Worm (Caenorhabditis elegans): ENCODE results near the gene str-14.

str-14 gene

DNA sequence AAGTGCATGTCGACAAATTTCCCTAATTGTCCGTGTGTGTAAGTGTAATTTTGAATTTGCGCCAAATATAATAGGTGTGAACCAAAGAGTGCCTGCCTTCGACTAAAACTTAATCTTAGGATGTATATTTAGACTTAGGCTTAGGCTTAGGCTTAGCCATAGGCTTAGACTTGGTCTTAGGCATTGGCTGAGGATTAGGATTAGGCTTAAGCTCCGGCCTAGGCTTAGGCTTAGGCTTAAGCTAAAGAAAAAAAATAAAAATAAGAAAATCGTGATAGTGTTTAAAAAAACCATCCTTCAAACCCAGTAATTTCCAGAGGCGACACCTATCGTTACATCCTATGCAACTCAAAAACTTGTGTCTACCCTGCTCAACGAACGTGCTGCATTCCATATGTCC, 8.8 kb downstream of the str-14 start:
- no peak for TF ChIP-seq ztf-23 (GFP tag; IDR thresholded peaks at IDR 0.05)
- no peak for TF ChIP-seq ref-1 (GFP tag; conservative IDR thresholded peaks at IDR 0.05)
- no peak for TF ChIP-seq tab-1 (GFP tag; IDR thresholded peaks at IDR 0.05)
- no peak for TF ChIP-seq med-1 (GFP tag; optimal IDR thresholded peaks at IDR 0.05; ENCODE audit: insufficient read depth)
- no peak for TF ChIP-seq T22C8.4 (GFP tag; IDR thresholded peaks at IDR 0.05)

DNA sequence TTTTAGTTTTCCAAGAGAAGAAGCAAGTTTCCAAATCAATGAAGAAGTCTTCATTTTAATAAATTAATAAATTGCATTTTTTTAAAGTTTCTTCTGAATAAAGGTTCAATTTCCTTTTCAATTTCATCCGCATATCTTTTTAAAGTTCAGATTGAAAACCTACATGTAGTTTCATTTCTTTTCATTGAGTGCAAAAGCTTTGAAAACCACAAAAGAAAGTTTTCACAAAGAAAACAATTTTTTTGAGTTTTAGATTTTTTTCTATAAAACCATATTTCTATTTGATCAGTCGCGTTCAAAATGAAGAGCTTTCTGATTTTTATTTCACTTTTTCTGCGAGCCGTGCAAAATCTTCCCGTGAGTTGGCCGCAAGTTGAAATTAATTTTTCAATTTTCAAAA, 9.3 kb downstream of the str-14 start, which contains the start of gene T08G3.6:
Gene T08G3.6 (plus strand): TSS at position 301 of the 400 bp plus-strand sequence.
- no peak for TF ChIP-seq cog-1 (tag; optimal IDR thresholded peaks at IDR 0.05)
- TF ChIP-seq klf-2 (GFP tag; conservative IDR thresholded peaks at IDR 0.05), result no peak
- TF ChIP-seq ref-1 (GFP tag; conservative IDR thresholded peaks at IDR 0.05), result no peak
- TF ChIP-seq tab-1 (GFP tag; IDR thresholded peaks at IDR 0.05), result no peak
- no peak for TF ChIP-seq ztf-23 (GFP tag; IDR thresholded peaks at IDR 0.05)
- no peak for TF ChIP-seq T22C8.4 (GFP tag; IDR thresholded peaks at IDR 0.05)
- TF ChIP-seq med-1 (GFP tag; optimal IDR thresholded peaks at IDR 0.05; ENCODE audit: insufficient read depth), result no peak
- no peak for TF ChIP-seq flt-1 (GFP tag; IDR thresholded peaks at IDR 0.05)
- no peak for TF ChIP-seq ztf-29 (GFP tag; IDR thresholded peaks at IDR 0.05)

DNA sequence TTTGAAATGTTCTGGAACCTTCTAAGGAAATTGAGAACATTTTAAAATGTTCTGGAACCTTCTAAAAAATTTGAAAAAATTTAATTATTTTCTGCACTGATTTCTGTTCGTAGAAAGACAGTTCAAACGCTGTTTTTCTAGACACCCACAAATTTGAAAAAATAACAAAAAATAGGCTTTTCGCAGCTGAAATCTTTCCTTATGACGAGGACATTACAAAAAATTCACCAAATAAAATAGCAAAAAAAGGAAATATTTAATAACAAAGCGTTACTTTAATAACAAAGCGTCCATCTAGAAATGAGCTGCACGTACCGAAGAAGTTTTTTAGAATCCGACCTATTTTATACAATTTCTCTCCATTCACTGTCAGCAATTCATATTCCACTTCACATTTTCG, 11.3 kb downstream of the str-14 start, which contains the start of gene srh-141:
Gene srh-141 (plus strand): TSS at position 301 of the 400 bp plus-strand sequence.
- no peak for TF ChIP-seq ztf-29 (GFP tag; IDR thresholded peaks at IDR 0.05)
- no peak for TF ChIP-seq flt-1 (GFP tag; IDR thresholded peaks at IDR 0.05)
- no peak for TF ChIP-seq med-1 (GFP tag; optimal IDR thresholded peaks at IDR 0.05; ENCODE audit: insufficient read depth)
- no peak for TF ChIP-seq cog-1 (tag; optimal IDR thresholded peaks at IDR 0.05)
- TF ChIP-seq klf-2 (GFP tag; conservative IDR thresholded peaks at IDR 0.05), result no peak
- no peak for TF ChIP-seq ref-1 (GFP tag; conservative IDR thresholded peaks at IDR 0.05)
- no peak for TF ChIP-seq T22C8.4 (GFP tag; IDR thresholded peaks at IDR 0.05)
- no peak for TF ChIP-seq ztf-23 (GFP tag; IDR thresholded peaks at IDR 0.05)
- no peak for TF ChIP-seq tab-1 (GFP tag; IDR thresholded peaks at IDR 0.05)

ce11 chrV:16437546-16437945, 17.4 kb downstream of the str-14 start, which contains the start of gene F26D2.15:
Gene F26D2.15, plus strand, starts transcription at chrV:16437846.
- no peak for TF ChIP-seq med-1 (GFP tag; optimal IDR thresholded peaks at IDR 0.05; ENCODE audit: insufficient read depth)

ce11 chrV:16435510-16435909, 19.5 kb downstream of the str-14 start, which contains the start of the genes F26D2.13 and F26D2.14:
Gene F26D2.13, minus strand, starts transcription at chrV:16435610.
Gene F26D2.14, plus strand, starts transcription at chrV:16435855.
- no peak for TF ChIP-seq T22C8.4 (GFP tag; IDR thresholded peaks at IDR 0.05)
- no peak for TF ChIP-seq med-1 (GFP tag; optimal IDR thresholded peaks at IDR 0.05; ENCODE audit: insufficient read depth)
- TF ChIP-seq ref-1 (GFP tag; conservative IDR thresholded peaks at IDR 0.05), result no peak

DNA sequence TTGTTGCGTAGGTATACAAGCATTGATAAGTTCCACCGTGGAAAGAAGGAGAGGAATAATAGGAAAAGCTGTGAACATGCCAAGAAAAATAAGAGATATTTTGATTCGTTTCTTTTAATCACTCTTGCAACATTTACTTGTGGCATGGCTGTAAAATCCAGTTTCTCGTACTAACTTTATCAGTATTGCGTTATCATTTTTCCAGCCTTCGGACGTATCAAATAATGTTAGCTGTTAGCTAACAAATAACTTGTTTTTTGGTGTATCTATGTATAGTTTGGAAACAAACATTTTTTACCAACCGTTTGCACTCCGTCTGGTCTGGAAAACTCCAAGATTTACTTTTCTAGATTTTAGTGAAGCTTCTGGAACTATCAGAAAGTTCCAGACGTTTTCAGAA, 21.5 kb downstream of the str-14 start, which contains the start of gene clec-234:
Gene clec-234 (minus strand): TSS at position 101 of the 400 bp plus-strand sequence.
- TF ChIP-seq cog-1 (tag; optimal IDR thresholded peaks at IDR 0.05) (no peak), tab-1 (GFP tag; IDR thresholded peaks at IDR 0.05) (no peak), klf-2 (GFP tag; conservative IDR thresholded peaks at IDR 0.05) (no peak)

DNA sequence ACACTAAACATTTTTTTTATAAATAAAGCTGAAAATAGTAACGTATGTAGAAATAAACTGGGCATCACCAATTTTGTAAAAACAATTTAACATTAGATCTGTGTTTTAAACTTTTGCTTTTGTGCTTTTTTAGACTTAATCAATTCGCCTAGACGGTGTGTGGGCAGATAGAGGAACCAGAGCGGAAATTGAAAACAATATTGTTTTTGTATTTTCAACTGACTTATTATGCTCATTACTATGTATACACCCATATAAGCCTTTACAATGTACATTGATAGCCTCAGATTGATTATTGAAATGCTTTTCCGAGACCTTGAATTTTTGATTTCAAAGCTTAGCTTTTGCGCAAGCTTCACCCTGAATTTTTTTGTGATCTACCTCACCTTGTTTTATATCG, 25.0 kb downstream of the str-14 start, which contains the start of gene str-73:
Gene str-73 (plus strand): TSS at position 301 of the 400 bp plus-strand sequence.
- TF ChIP-seq T22C8.4 (GFP tag; IDR thresholded peaks at IDR 0.05) (no peak), tab-1 (GFP tag; IDR thresholded peaks at IDR 0.05) (no peak), cog-1 (tag; optimal IDR thresholded peaks at IDR 0.05) (no peak), ref-1 (GFP tag; conservative IDR thresholded peaks at IDR 0.05) (no peak), ztf-29 (GFP tag; IDR thresholded peaks at IDR 0.05) (no peak)

ce11 chrV:16429503-16429902, 25.5 kb downstream of the str-14 start, which contains the start of gene F26D2.10:
Gene F26D2.10, minus strand, starts transcription at chrV:16429603.
- no peak for TF ChIP-seq ztf-23 (GFP tag; IDR thresholded peaks at IDR 0.05)
- TF ChIP-seq cog-1 (tag; optimal IDR thresholded peaks at IDR 0.05), result no peak
- no peak for TF ChIP-seq klf-2 (GFP tag; conservative IDR thresholded peaks at IDR 0.05)

ce11 chrV:16424428-16424827, 30.5 kb downstream of the str-14 start, which contains the start of gene srw-29:
Gene srw-29, minus strand, starts transcription at chrV:16424528.
- TF ChIP-seq klf-2 (GFP tag; conservative IDR thresholded peaks at IDR 0.05), result no peak
- no peak for TF ChIP-seq T22C8.4 (GFP tag; IDR thresholded peaks at IDR 0.05)
- no peak for TF ChIP-seq cog-1 (tag; optimal IDR thresholded peaks at IDR 0.05)
- no peak for TF ChIP-seq ztf-23 (GFP tag; IDR thresholded peaks at IDR 0.05)
- no peak for TF ChIP-seq med-1 (GFP tag; optimal IDR thresholded peaks at IDR 0.05; ENCODE audit: insufficient read depth)

DNA sequence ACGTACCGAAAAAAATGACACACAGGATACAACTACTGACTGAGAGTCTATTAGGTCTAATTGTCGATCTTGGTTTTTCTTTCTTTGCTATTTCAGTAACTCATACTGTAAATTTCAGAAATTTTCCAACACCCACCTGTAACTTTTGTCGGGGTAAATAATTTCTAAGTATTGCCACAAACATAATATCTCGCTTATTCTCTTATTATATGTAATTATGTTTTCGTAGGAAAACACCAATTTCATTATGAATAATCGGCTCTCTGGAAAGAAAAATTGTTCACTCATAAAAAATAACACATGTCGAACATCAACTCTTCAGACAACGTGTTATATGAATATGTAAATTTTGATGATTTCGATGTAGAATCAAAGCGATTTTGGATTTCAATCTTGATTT, 34.3 kb downstream of the str-14 start, which contains the start of gene srw-48:
Gene srw-48 (plus strand): TSS at position 301 of the 400 bp plus-strand sequence.
- TF ChIP-seq ztf-29 (GFP tag; IDR thresholded peaks at IDR 0.05) (no peak), med-1 (GFP tag; optimal IDR thresholded peaks at IDR 0.05; ENCODE audit: insufficient read depth) (no peak), flt-1 (GFP tag; IDR thresholded peaks at IDR 0.05) (no peak), klf-2 (GFP tag; conservative IDR thresholded peaks at IDR 0.05) (no peak)

ce11 chrV:16419769-16420168, 35.2 kb downstream of the str-14 start, which contains the start of gene F26D2.16:
Gene F26D2.16, minus strand, starts transcription at chrV:16419869.
- TF ChIP-seq med-1 (GFP tag; optimal IDR thresholded peaks at IDR 0.05; ENCODE audit: insufficient read depth) (no peak), ztf-29 (GFP tag; IDR thresholded peaks at IDR 0.05) (no peak)

Measured in whole organism, midembryonic.